Worm (Caenorhabditis elegans) whole organism, early embryonic: ENCODE data around the gene F58G6.7.

Experiments
- B0310.2 ChIP-seq: sonication (generic microtip); optimal IDR thresholded peaks from 2 replicates; lab custom pipeline; 2016; ENCODE audit warnings: mild to moderate bottlenecking, missing genetic modification characterization, missing compliant biosample characterization
- F13C5.2 ChIP-seq: sonication (generic microtip); optimal IDR thresholded peaks from 2 replicates; lab custom pipeline; 2017; ENCODE audit warnings: mild to moderate bottlenecking, missing genetic modification characterization, inconsistent platforms, missing compliant biosample characterization
- aly-1 ChIP-seq: sonication (generic microtip); optimal IDR thresholded peaks from 2 replicates; lab custom pipeline; 2016; ENCODE audit warnings: missing genetic modification characterization, missing compliant biosample characterization
- ama-1 ChIP-seq: fragments of 150-350 bp; optimal IDR thresholded peaks from 2 replicates; lab custom pipeline; 2014
- ceh-13 ChIP-seq: fragments of 200-800 bp; sonication (Bioruptor generic); optimal IDR thresholded peaks from 2 replicates; lab custom pipeline; 2018; ENCODE audit warnings: mild to moderate bottlenecking, missing genetic modification characterization, missing compliant biosample characterization
- ceh-36 ChIP-seq: sonication (generic microtip); optimal IDR thresholded peaks from 2 replicates; lab custom pipeline; 2016; ENCODE audit warnings: missing genetic modification characterization, inconsistent platforms, missing compliant biosample characterization
- ets-7 ChIP-seq: sonication (generic microtip); optimal IDR thresholded peaks from 2 replicates; lab custom pipeline; 2016; ENCODE audit warnings: missing genotype, missing genetic modification characterization, missing compliant biosample characterization
- flt-1 ChIP-seq: fragments of 200-800 bp; sonication (Bioruptor generic); IDR thresholded peaks from 2 replicates; pipeline ENCODE4 v1.3.6; 2022; ENCODE audit warnings: missing genetic modification characterization, missing compliant biosample characterization
- hmbx-1 ChIP-seq: sonication (generic microtip); optimal IDR thresholded peaks from 2 replicates; lab custom pipeline; 2016; ENCODE audit warnings: mild to moderate bottlenecking, missing genetic modification characterization, missing compliant biosample characterization
- hmg-4 ChIP-seq: fragments of 200-800 bp; sonication (Bioruptor generic); optimal IDR thresholded peaks from 2 replicates; lab custom pipeline; 2018; ENCODE audit warnings: mild to moderate bottlenecking, missing genetic modification characterization, missing compliant biosample characterization
- hnd-1 ChIP-seq: sonication (generic microtip); optimal IDR thresholded peaks from 2 replicates; lab custom pipeline; 2016; ENCODE audit warnings: missing genetic modification characterization, missing compliant biosample characterization
- pes-1 ChIP-seq: fragments of 200-800 bp; sonication (Bioruptor generic); IDR thresholded peaks from 2 replicates; pipeline ENCODE4 v1.3.6; 2022; ENCODE audit warnings: missing genetic modification reagents, missing genetic modification characterization, missing compliant biosample characterization
- scrt-1 ChIP-seq: fragments of 200-800 bp; sonication (Bioruptor generic); IDR thresholded peaks from 2 replicates; pipeline ENCODE4 v1.3.6; 2022; ENCODE audit warnings: missing genetic modification characterization, missing compliant biosample characterization
- sea-1 ChIP-seq: fragments of 200-800 bp; sonication (Bioruptor generic); conservative IDR thresholded peaks from 2 replicates; pipeline ENCODE4 v1.3.6; 2022; ENCODE audit warnings: missing genetic modification characterization, missing compliant biosample characterization
- tbx-11 ChIP-seq: fragments of 200-800 bp; sonication (Bioruptor generic); IDR thresholded peaks from 2 replicates; pipeline ENCODE4 v1.3.6; 2022; ENCODE audit warnings: missing genetic modification characterization, missing compliant biosample characterization
- tbx-37 ChIP-seq: fragments of 200-800 bp; sonication (Bioruptor generic); conservative IDR thresholded peaks from 2 replicates; pipeline ENCODE4 v1.3.6; 2022; ENCODE audit warnings: missing genetic modification reagents, missing genetic modification characterization, missing compliant biosample characterization
- tra-4 ChIP-seq: sonication (generic microtip); optimal IDR thresholded peaks from 2 replicates; lab custom pipeline; 2017; ENCODE audit warnings: missing genetic modification characterization, missing compliant biosample characterization

Gene F58G6.7

ce11 chrIV:9631579-9631978 is 22.5 kb upstream of the F58G6.7 start:
- TF ChIP-seq sea-1 (GFP tag; lab: Robert Waterston, UW) (no peak), tra-4 (tag; lab: Kevin White, UChicago) (no peak), tbx-11 (no peak), ets-7 (tag; lab: Kevin White, UChicago) (no peak), B0310.2 (tag; lab: Kevin White, UChicago) (no peak), ceh-36 (tag; lab: Kevin White, UChicago) (no peak), tbx-37 (GFP tag; lab: Robert Waterston, UW) (no peak), hmbx-1 (tag; lab: Kevin White, UChicago) (no peak), ama-1 (lab: Kevin White, UChicago) (no peak), pes-1 (GFP tag; lab: Robert Waterston, UW) (no peak), F13C5.2 (tag; lab: Kevin White, UChicago) (no peak), hmg-4 (no peak), hnd-1 (tag; lab: Kevin White, UChicago) (no peak), aly-1 (tag; lab: Kevin White, UChicago) (no peak), flt-1 (GFP tag; lab: Robert Waterston, UW) (no peak), ceh-13 (GFP tag; lab: Kevin White, UChicago) (no peak)

ce11 chrIV:9632094-9632493 is 22.0 kb upstream of the F58G6.7 start:
- no peak for TF ChIP-seq ama-1 (lab: Kevin White, UChicago)
- TF ChIP-seq ceh-36 (tag; lab: Kevin White, UChicago) = no peak
- no peak for TF ChIP-seq hnd-1 (tag; lab: Kevin White, UChicago)
- TF ChIP-seq ceh-13 (GFP tag; lab: Kevin White, UChicago) = no peak
- no peak for TF ChIP-seq tbx-37 (GFP tag; lab: Robert Waterston, UW)

ce11 chrIV:9632966-9633494 is 21.1 kb upstream of the F58G6.7 start:
- no peak for TF ChIP-seq sea-1 (GFP tag; lab: Robert Waterston, UW)
- TF ChIP-seq tbx-11 = no peak
- TF ChIP-seq ceh-13 (GFP tag; lab: Kevin White, UChicago) = no peak
- TF ChIP-seq hmbx-1 (tag; lab: Kevin White, UChicago) = no peak
- TF ChIP-seq flt-1 (GFP tag; lab: Robert Waterston, UW) = no peak
- TF ChIP-seq tbx-37 (GFP tag; lab: Robert Waterston, UW) = no peak
- no peak for TF ChIP-seq scrt-1 (GFP tag; lab: Robert Waterston, UW)
- no peak for TF ChIP-seq ama-1 (lab: Kevin White, UChicago)
- no peak for TF ChIP-seq ceh-36 (tag; lab: Kevin White, UChicago)
- TF ChIP-seq tra-4 (tag; lab: Kevin White, UChicago) = no peak
- no peak for TF ChIP-seq aly-1 (tag; lab: Kevin White, UChicago)
- no peak for TF ChIP-seq hmg-4
- no peak for TF ChIP-seq F13C5.2 (tag; lab: Kevin White, UChicago)
- TF ChIP-seq ets-7 (tag; lab: Kevin White, UChicago) = no peak
- no peak for TF ChIP-seq B0310.2 (tag; lab: Kevin White, UChicago)
- no peak for TF ChIP-seq hnd-1 (tag; lab: Kevin White, UChicago)
- no peak for TF ChIP-seq pes-1 (GFP tag; lab: Robert Waterston, UW)

ce11 chrIV:9633889-9634288 is 20.2 kb upstream of the F58G6.7 start:
- TF ChIP-seq tra-4 (tag; lab: Kevin White, UChicago) = no peak
- TF ChIP-seq pes-1 (GFP tag; lab: Robert Waterston, UW) = no peak

ce11 chrIV:9634848-9635247 is 19.3 kb upstream of the F58G6.7 start, which contains the start of gene mca-1:
Gene mca-1 (minus strand): TSS chrIV:9634948.
- TF ChIP-seq sea-1 (GFP tag; lab: Robert Waterston, UW) (no peak), flt-1 (GFP tag; lab: Robert Waterston, UW) (no peak), hmbx-1 (tag; lab: Kevin White, UChicago) (no peak), F13C5.2 (tag; lab: Kevin White, UChicago) (no peak), pes-1 (GFP tag; lab: Robert Waterston, UW) (no peak), ceh-13 (GFP tag; lab: Kevin White, UChicago) (no peak), B0310.2 (tag; lab: Kevin White, UChicago) (no peak), aly-1 (tag; lab: Kevin White, UChicago) (no peak), ama-1 (lab: Kevin White, UChicago) (no peak)

ce11 chrIV:9641925-9642324 is 12.2 kb upstream of the F58G6.7 start, which contains the start of gene del-2:
Gene del-2 (minus strand): TSS chrIV:9642025.
- TF ChIP-seq tbx-37 (GFP tag; lab: Robert Waterston, UW) (no peak), sea-1 (GFP tag; lab: Robert Waterston, UW) (no peak), aly-1 (tag; lab: Kevin White, UChicago) (no peak), hmbx-1 (tag; lab: Kevin White, UChicago) (no peak)

- TF ChIP-seq hmbx-1 (tag; lab: Kevin White, UChicago) = no peak
- no peak for TF ChIP-seq tbx-37 (GFP tag; lab: Robert Waterston, UW)
- TF ChIP-seq B0310.2 (tag; lab: Kevin White, UChicago) = no peak
- TF ChIP-seq ceh-36 (tag; lab: Kevin White, UChicago) = no peak
- TF ChIP-seq scrt-1 (GFP tag; lab: Robert Waterston, UW) = no peak
- no peak for TF ChIP-seq tra-4 (tag; lab: Kevin White, UChicago)
- TF ChIP-seq aly-1 (tag; lab: Kevin White, UChicago) = no peak
- TF ChIP-seq ets-7 (tag; lab: Kevin White, UChicago) = no peak
- TF ChIP-seq hnd-1 (tag; lab: Kevin White, UChicago) = no peak
- TF ChIP-seq sea-1 (GFP tag; lab: Robert Waterston, UW) = no peak
- TF ChIP-seq ama-1 (lab: Kevin White, UChicago) = no peak
- TF ChIP-seq flt-1 (GFP tag; lab: Robert Waterston, UW) = no peak
- no peak for TF ChIP-seq pes-1 (GFP tag; lab: Robert Waterston, UW)
These were observed 10.9 kb upstream of the F58G6.7 start, which contains the start of gene degl-2 for ce11 chrIV:9643188-9643587. Gene degl-2 (plus strand): TSS chrIV:9643488.
